Fruit fly (Drosophila melanogaster) whole organism, prepupa: ENCODE measurements around the gene CG42853.

Source experiments
- Blimp-1 ChIP-seq: fragments of 200-800 bp; sonication (Bioruptor generic); optimal IDR thresholded peaks from 3 replicates; lab custom pipeline; 2017; ENCODE audit warnings: missing biosample characterization, missing genetic modification characterization, mild to moderate bottlenecking, moderate library complexity, missing genetic modification reagents
- CG16779 ChIP-seq: fragments of 200-800 bp; sonication (Bioruptor generic); optimal IDR thresholded peaks from 3 replicates; lab custom pipeline; 2017; ENCODE audit warnings: missing biosample characterization, mild to moderate bottlenecking, missing genetic modification characterization
- CG4318 ChIP-seq: fragments of 200-800 bp; sonication (Bioruptor generic); optimal IDR thresholded peaks from 3 replicates; lab custom pipeline; 2017; ENCODE audit warnings: missing biosample characterization, mild to moderate bottlenecking, missing genetic modification characterization
- CG6163 ChIP-seq: fragments of 200-800 bp; sonication (Bioruptor generic); IDR thresholded peaks from 3 replicates; pipeline ENCODE4 v1.3.6; 2022; ENCODE audit warnings: missing biosample characterization, missing genetic modification characterization
- CG6854 ChIP-seq: fragments of 200-800 bp; sonication (Bioruptor generic); optimal IDR thresholded peaks from 2 replicates; lab custom pipeline; 2017; ENCODE audit warnings: missing biosample characterization, mild to moderate bottlenecking, missing genetic modification characterization
- fkh ChIP-seq: fragments of 200-800 bp; sonication (Bioruptor generic); optimal IDR thresholded peaks from 3 replicates; lab custom pipeline; 2017; ENCODE audit warnings: missing biosample characterization, mild to moderate bottlenecking, missing genetic modification characterization, moderate library complexity
- pdm3 ChIP-seq: fragments of 200-800 bp; sonication (Bioruptor generic); optimal IDR thresholded peaks from 3 replicates; lab custom pipeline; 2016; ENCODE audit warnings: missing biosample characterization, missing genetic modification characterization
- ss ChIP-seq, 2 experiments: fragments of 200-800 bp; sonication (Bioruptor generic); optimal IDR thresholded peaks; 2 replicates in 1 of 2; 3 replicates in 1 of 2; lab custom pipeline; 2017 to 2018; ENCODE audit warnings: mild to moderate bottlenecking in 2 of 2, missing biosample characterization in 2 of 2, missing genetic modification characterization in 2 of 2, moderate library complexity in 1 of 2
- svp ChIP-seq: fragments of 200-800 bp; sonication (Bioruptor generic); peaks from one replicate; lab custom pipeline; 2016; ENCODE audit warnings: missing biosample characterization, missing genetic modification characterization

DNA sequence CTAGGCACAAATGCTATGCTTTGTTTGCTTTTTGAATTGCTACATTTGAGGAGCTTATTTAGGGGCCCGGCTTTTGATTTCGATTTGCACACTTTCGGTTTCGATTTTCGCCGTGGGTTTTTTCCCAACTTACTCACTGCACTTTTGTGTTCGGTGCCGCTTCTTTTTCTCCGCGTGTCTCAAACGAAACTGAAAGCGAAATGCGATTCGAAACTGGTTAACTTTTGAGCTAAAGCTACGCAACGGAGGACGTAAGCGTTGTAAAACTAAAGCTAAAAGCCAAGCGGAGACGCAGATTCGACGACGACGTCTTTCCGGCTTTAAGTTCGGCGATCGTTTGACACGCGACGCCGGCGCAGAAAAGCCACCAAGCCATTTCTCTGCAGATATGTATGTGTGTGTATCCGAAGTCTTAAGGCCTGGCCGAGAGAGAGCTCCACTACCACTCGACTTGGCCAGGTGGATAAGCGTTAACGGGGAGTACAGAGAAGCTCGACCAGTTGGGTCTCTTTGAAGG lies 40.4 kb upstream of the CG42853 start, which contains the start of gene CG13699:
- TF ChIP-seq ss (GFP tag; optimal IDR thresholded peaks at IDR 0.05; lab: Kevin White, UChicago) = no peak
- TF ChIP-seq Blimp-1 = peak; percentile 97
- no peak for TF ChIP-seq pdm3
- TF ChIP-seq CG4318 (GFP tag; lab: Kevin White, UChicago) = no peak
- TF ChIP-seq CG6854 (GFP tag; lab: Kevin White, UChicago) = peak; percentile 88
- TF ChIP-seq CG6163 (GFP tag; lab: Robert Waterston, UW) = no peak
- no peak for TF ChIP-seq fkh
- no peak for TF ChIP-seq CG16779 (tag; lab: Kevin White, UChicago)
- TF ChIP-seq svp (GFP tag; lab: Kevin White, UChicago) = no peak
